Fruit fly (Drosophila melanogaster) whole organism, prepupa: ENCODE data around the gene RecQ5.
A peak's percentile ranks its signal among the peaks of the same experiment; 100 is the strongest.

Experiments used
- Blimp-1 ChIP-seq: fragments of 200-800 bp; sonication (Bioruptor generic); optimal IDR thresholded peaks from 3 replicates; lab custom pipeline; 2017; ENCODE audit warnings: missing biosample characterization, missing genetic modification characterization, mild to moderate bottlenecking, moderate library complexity, missing genetic modification reagents
- CG10631 ChIP-seq: fragments of 200-800 bp; sonication (Bioruptor generic); optimal IDR thresholded peaks from 2 replicates; lab custom pipeline; 2016; ENCODE audit warnings: missing biosample characterization, missing genetic modification characterization
- CG10669 ChIP-seq: fragments of 200-800 bp; sonication (Bioruptor generic); optimal IDR thresholded peaks from 3 replicates; lab custom pipeline; 2018; ENCODE audit warnings: missing biosample characterization, mild to moderate bottlenecking, missing genetic modification characterization, moderate library complexity
- CG11294 ChIP-seq: fragments of 200-800 bp; sonication (Bioruptor generic); IDR thresholded peaks from 2 replicates; pipeline ENCODE4 v1.3.6; 2022; ENCODE audit warnings: missing biosample characterization, missing genetic modification characterization
- CG11762 ChIP-seq: fragments of 200-800 bp; sonication (Bioruptor generic); optimal IDR thresholded peaks from 3 replicates; lab custom pipeline; 2016; ENCODE audit warnings: missing biosample characterization, missing genetic modification characterization; ENCODE audit not compliant: insufficient read depth
- CG11902 ChIP-seq: fragments of 200-800 bp; sonication (Bioruptor generic); optimal IDR thresholded peaks from 3 replicates; lab custom pipeline; 2016; ENCODE audit warnings: missing biosample characterization, missing genetic modification characterization
- CG15336 ChIP-seq: fragments of 200-800 bp; sonication (Bioruptor generic); IDR thresholded peaks from 2 replicates; pipeline ENCODE4 v1.3.6; 2022; ENCODE audit warnings: missing biosample characterization, missing genetic modification characterization
- CG1621 ChIP-seq: fragments of 200-800 bp; sonication (Bioruptor generic); optimal IDR thresholded peaks from 3 replicates; lab custom pipeline; 2018; ENCODE audit warnings: missing biosample characterization, mild to moderate bottlenecking, missing genetic modification characterization
- CG3032 ChIP-seq: fragments of 200-800 bp; optimal IDR thresholded peaks from 2 replicates; lab custom pipeline; 2019; ENCODE audit warnings: missing biosample characterization, mild to moderate bottlenecking, missing genetic modification characterization, moderate library complexity
- CG31627 ChIP-seq: fragments of 200-800 bp; sonication (Bioruptor generic); optimal IDR thresholded peaks from 3 replicates; lab custom pipeline; 2016; ENCODE audit warnings: missing biosample characterization, missing genetic modification characterization
- CG32006 ChIP-seq: fragments of 200-800 bp; sonication (Bioruptor generic); optimal IDR thresholded peaks from 3 replicates; lab custom pipeline; 2017; ENCODE audit warnings: missing biosample characterization, mild to moderate bottlenecking, missing genetic modification characterization
- CG6163 ChIP-seq: fragments of 200-800 bp; sonication (Bioruptor generic); IDR thresholded peaks from 3 replicates; pipeline ENCODE4 v1.3.6; 2022; ENCODE audit warnings: missing biosample characterization, missing genetic modification characterization
- CG6808 ChIP-seq: fragments of 200-800 bp; sonication (Bioruptor generic); optimal IDR thresholded peaks from 3 replicates; lab custom pipeline; 2017; ENCODE audit warnings: missing biosample characterization, missing genetic modification characterization, mild to moderate bottlenecking, moderate library complexity, missing genetic modification reagents
- CG8119 ChIP-seq: fragments of 200-800 bp; sonication (Bioruptor generic); IDR thresholded peaks from 3 replicates; pipeline ENCODE4 v1.3.6; 2022; ENCODE audit warnings: missing biosample characterization, missing genetic modification characterization
- CG8319 ChIP-seq: fragments of 200-800 bp; sonication (Bioruptor generic); optimal IDR thresholded peaks from 3 replicates; lab custom pipeline; 2016; ENCODE audit warnings: missing biosample characterization, missing genetic modification characterization
- Eip75B ChIP-seq: fragments of 200-800 bp; sonication (Bioruptor generic); optimal IDR thresholded peaks from 3 replicates; lab custom pipeline; 2016; ENCODE audit warnings: missing biosample characterization, missing genetic modification characterization
- Eip78C ChIP-seq: fragments of 200-800 bp; sonication (Bioruptor generic); peaks from one replicate; lab custom pipeline; 2016; ENCODE audit warnings: missing biosample characterization, missing genetic modification characterization
- Eip93F ChIP-seq: fragments of 200-800 bp; sonication (Bioruptor generic); optimal IDR thresholded peaks from 2 replicates; lab custom pipeline; 2016; ENCODE audit warnings: missing biosample characterization, mild to moderate bottlenecking, missing genetic modification characterization
- Ets96B ChIP-seq: fragments of 200-800 bp; optimal IDR thresholded peaks from 2 replicates; lab custom pipeline; 2019; ENCODE audit warnings: missing biosample characterization, mild to moderate bottlenecking, missing genetic modification characterization, moderate library complexity
- Gug ChIP-seq: fragments of 200-800 bp; sonication (Bioruptor generic); IDR thresholded peaks from 2 replicates; pipeline ENCODE4 v1.3.6; 2022; ENCODE audit warnings: missing biosample characterization, missing genetic modification characterization
- Hr38 ChIP-seq: sonication (Bioruptor generic); optimal IDR thresholded peaks from 2 replicates; lab custom pipeline; 2016; ENCODE audit warnings: missing biosample characterization, missing genetic modification characterization
- Hr39 ChIP-seq: fragments of 200-800 bp; sonication (Bioruptor generic); optimal IDR thresholded peaks from 2 replicates; lab custom pipeline; 2016; ENCODE audit warnings: missing biosample characterization, missing genetic modification characterization
- Hr4 ChIP-seq: fragments of 200-800 bp; sonication (Bioruptor generic); optimal IDR thresholded peaks from 3 replicates; lab custom pipeline; 2016; ENCODE audit warnings: missing biosample characterization, missing genetic modification characterization
- Met ChIP-seq: fragments of 200-800 bp; sonication (Bioruptor generic); optimal IDR thresholded peaks from 3 replicates; lab custom pipeline; 2016; ENCODE audit warnings: missing biosample characterization, missing genetic modification characterization
- OdsH ChIP-seq: fragments of 200-800 bp; sonication (Bioruptor generic); optimal IDR thresholded peaks from 3 replicates; lab custom pipeline; 2016; ENCODE audit warnings: missing biosample characterization, missing genetic modification characterization
- Sox102F ChIP-seq: fragments of 200-800 bp; sonication (Bioruptor generic); optimal IDR thresholded peaks from 2 replicates; lab custom pipeline; 2016; ENCODE audit warnings: missing biosample characterization, mild to moderate bottlenecking, missing genetic modification characterization
- Sox15 ChIP-seq: fragments of 200-800 bp; sonication (Bioruptor generic); optimal IDR thresholded peaks from 3 replicates; lab custom pipeline; 2016; ENCODE audit warnings: missing biosample characterization, missing genetic modification characterization
- achi ChIP-seq: fragments of 200-800 bp; sonication (Bioruptor generic); optimal IDR thresholded peaks from 3 replicates; lab custom pipeline; 2016; ENCODE audit warnings: missing biosample characterization, missing genetic modification characterization
- acj6 ChIP-seq: fragments of 200-800 bp; sonication (Bioruptor generic); optimal IDR thresholded peaks from 3 replicates; lab custom pipeline; 2016; ENCODE audit warnings: missing biosample characterization, missing genetic modification characterization
- dsx ChIP-seq: fragments of 200-800 bp; optimal IDR thresholded peaks from 3 replicates; lab custom pipeline; 2019; ENCODE audit warnings: missing biosample characterization, mild to moderate bottlenecking, missing genetic modification characterization, moderate library complexity; ENCODE audit not compliant: poor library complexity, severe bottlenecking
- fd85E ChIP-seq: fragments of 200-800 bp; sonication (Bioruptor generic); optimal IDR thresholded peaks from 3 replicates; lab custom pipeline; 2016; ENCODE audit warnings: missing biosample characterization, missing genetic modification characterization
- fkh ChIP-seq: fragments of 200-800 bp; sonication (Bioruptor generic); optimal IDR thresholded peaks from 3 replicates; lab custom pipeline; 2017; ENCODE audit warnings: missing biosample characterization, mild to moderate bottlenecking, missing genetic modification characterization, moderate library complexity
- lz ChIP-seq: fragments of 200-800 bp; sonication (Bioruptor generic); optimal IDR thresholded peaks from 3 replicates; lab custom pipeline; 2016; ENCODE audit warnings: missing biosample characterization, missing genetic modification characterization
- pdm3 ChIP-seq: fragments of 200-800 bp; sonication (Bioruptor generic); optimal IDR thresholded peaks from 3 replicates; lab custom pipeline; 2016; ENCODE audit warnings: missing biosample characterization, missing genetic modification characterization
- salr ChIP-seq, 2 experiments: fragments of 200-800 bp; sonication (Bioruptor generic); optimal IDR thresholded peaks; 3 replicates each; lab custom pipeline; 2016 to 2018; ENCODE audit warnings: missing biosample characterization in 2 of 2, missing genetic modification characterization in 2 of 2, mild to moderate bottlenecking in 1 of 2
- spab ChIP-seq: fragments of 200-800 bp; sonication (Bioruptor generic); optimal IDR thresholded peaks from 2 replicates; lab custom pipeline; 2017; ENCODE audit warnings: missing biosample characterization, mild to moderate bottlenecking, missing genetic modification characterization, missing genetic modification reagents
- ss ChIP-seq, 2 experiments: fragments of 200-800 bp; sonication (Bioruptor generic); optimal IDR thresholded peaks; 2 replicates in 1 of 2; 3 replicates in 1 of 2; lab custom pipeline; 2017 to 2018; ENCODE audit warnings: mild to moderate bottlenecking in 2 of 2, missing biosample characterization in 2 of 2, missing genetic modification characterization in 2 of 2, moderate library complexity in 1 of 2
- svp ChIP-seq: fragments of 200-800 bp; sonication (Bioruptor generic); peaks from one replicate; lab custom pipeline; 2016; ENCODE audit warnings: missing biosample characterization, missing genetic modification characterization
- vri ChIP-seq: fragments of 200-800 bp; sonication (Bioruptor generic); optimal IDR thresholded peaks from 3 replicates; lab custom pipeline; 2016; ENCODE audit warnings: missing biosample characterization, mild to moderate bottlenecking, missing genetic modification characterization

RecQ5 gene

dm6 chr3L:14641969-14642485 is 10.2 kb upstream of the RecQ5 start:
- TF ChIP-seq CG1621: no peak
- TF ChIP-seq fd85E: no peak
- TF ChIP-seq Hr39 (GFP tag; lab: Kevin White, UChicago): no peak
- no peak for TF ChIP-seq CG15336 (GFP tag; lab: Robert Waterston, UW)
- no peak for TF ChIP-seq CG11294
- no peak for TF ChIP-seq ss (GFP tag; optimal IDR thresholded peaks at IDR 0.05; lab: Kevin White, UChicago)
- no peak for TF ChIP-seq Ets96B (tag; lab: Kevin White, UChicago)
- no peak for TF ChIP-seq Sox15 (GFP tag; lab: Kevin White, UChicago)
- no peak for TF ChIP-seq spab
- TF ChIP-seq vri: no peak
- no peak for TF ChIP-seq CG31627
- no peak for TF ChIP-seq achi (GFP tag; lab: Kevin White, UChicago)
- no peak for TF ChIP-seq CG10669 (GFP tag; lab: Kevin White, UChicago)

DNA sequence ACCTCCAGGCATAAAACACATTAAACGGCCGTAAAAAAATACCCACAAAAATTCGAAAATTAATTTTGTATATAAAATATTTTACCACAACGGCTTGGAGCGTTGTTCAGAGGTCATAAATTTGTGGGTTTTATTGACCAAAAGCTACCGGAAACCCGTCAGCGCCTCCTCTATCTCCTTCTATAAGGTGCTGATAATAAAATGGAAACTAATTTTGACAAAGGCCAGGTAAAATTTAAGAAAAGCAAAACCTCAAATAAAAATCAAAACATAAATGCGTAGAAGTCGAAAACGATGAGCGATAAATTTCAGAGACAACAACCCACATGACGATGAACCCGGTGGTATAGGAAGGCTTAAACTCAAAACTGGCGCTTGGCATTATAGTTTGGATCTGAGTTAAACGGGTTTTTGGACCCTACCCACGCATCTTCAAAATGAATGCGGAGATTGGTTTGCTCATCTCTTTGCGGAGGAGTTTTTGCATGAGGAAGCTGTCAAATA is 9.0 kb upstream of the RecQ5 start:
- TF ChIP-seq CG1621 (no peak), CG11762 (GFP tag; lab: Kevin White, UChicago) (no peak), Hr38 (no peak), CG8319 (no peak), Eip78C (GFP tag; lab: Kevin White, UChicago) (peak; percentile 54)

DNA sequence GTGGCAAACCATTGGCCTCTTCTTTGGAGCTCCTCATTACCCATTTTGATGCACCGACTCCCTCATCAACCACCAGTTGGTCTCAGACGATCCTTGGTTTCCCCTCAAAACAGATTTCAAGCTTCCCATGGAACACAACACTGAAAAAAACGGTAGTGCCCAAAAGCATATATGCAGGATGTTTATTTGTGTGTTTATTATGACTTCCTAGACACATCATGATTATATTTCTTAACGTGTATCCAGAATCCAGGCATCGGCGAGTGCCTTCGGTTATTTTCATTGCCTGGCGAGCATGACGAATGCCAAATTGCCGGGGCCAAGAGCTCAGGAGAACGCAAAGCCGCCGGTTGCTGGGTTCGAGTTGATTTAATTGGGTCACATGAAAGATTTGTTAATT is 7.9 kb upstream of the RecQ5 start:
- TF ChIP-seq CG6808 (GFP tag; lab: Kevin White, UChicago): peak; percentile 30
- peak; percentile 21 for TF ChIP-seq dsx (GFP tag; lab: Kevin White, UChicago)
- peak in 1 of 2 experiments; percentile 1 for TF ChIP-seq ss (GFP tag; optimal IDR thresholded peaks at IDR 0.05; lab: Kevin White, UChicago)
- peak; percentile 25; the same call in 1 of the 3 replicates for TF ChIP-seq CG6163 (GFP tag; lab: Robert Waterston, UW)
- no peak for TF ChIP-seq Eip93F (GFP tag; lab: Kevin White, UChicago)
- TF ChIP-seq Hr39 (GFP tag; lab: Kevin White, UChicago): no peak
- TF ChIP-seq salr (GFP tag; optimal IDR thresholded peaks at IDR 0.05; lab: Kevin White, UChicago): peak in 1 of 2 experiments; percentile 3
- no peak for TF ChIP-seq pdm3 (GFP tag; lab: Kevin White, UChicago)
- TF ChIP-seq CG1621: peak; percentile 15
- peak; percentile 2 for TF ChIP-seq CG10669 (GFP tag; lab: Kevin White, UChicago)
- peak; percentile 44 for TF ChIP-seq CG3032
- TF ChIP-seq OdsH: no peak
- TF ChIP-seq Eip78C (GFP tag; lab: Kevin White, UChicago): peak; percentile 79
- TF ChIP-seq spab: peak; percentile 6
- peak; percentile 30 for TF ChIP-seq Ets96B (tag; lab: Kevin White, UChicago)
- TF ChIP-seq, all 60 proteins: peak for 11

dm6 chr3L:14637705-14638529 is 6.0 kb upstream of the RecQ5 start:
- TF ChIP-seq Eip75B (GFP tag; lab: Kevin White, UChicago) (no peak), Sox102F (GFP tag; lab: Kevin White, UChicago) (peak; percentile 8), dsx (GFP tag; lab: Kevin White, UChicago) (peak; percentile 64), svp (peak; percentile 29), Gug (GFP tag; lab: Robert Waterston, UW) (no peak), Eip78C (GFP tag; lab: Kevin White, UChicago) (peak; percentile 62)
- TF ChIP-seq, all 60 proteins: peak for 4

DNA sequence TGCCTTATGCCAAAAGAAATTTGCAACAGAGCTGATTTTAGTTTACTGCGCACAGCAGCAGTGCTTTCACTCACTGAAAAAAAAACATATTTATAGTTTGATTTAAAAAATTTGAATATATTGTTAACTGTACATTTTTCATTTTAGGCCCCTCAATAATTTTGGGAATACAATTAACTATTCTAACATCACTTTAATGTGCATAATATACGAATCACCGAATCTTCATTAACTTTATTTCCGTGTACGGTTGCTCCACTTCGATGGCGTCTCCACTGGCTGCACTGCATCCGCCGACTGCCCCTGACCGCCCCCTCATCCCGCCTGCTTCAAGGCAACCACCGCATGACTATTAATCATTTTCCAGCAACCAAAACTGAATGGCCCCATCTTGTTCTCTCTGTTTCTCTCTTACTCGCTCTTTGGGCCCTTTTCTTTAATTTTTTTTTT is 4.9 kb upstream of the RecQ5 start:
- peak; percentile 88 for TF ChIP-seq dsx (GFP tag; lab: Kevin White, UChicago)
- TF ChIP-seq CG6808 (GFP tag; lab: Kevin White, UChicago): peak; percentile 91
- TF ChIP-seq Ets96B (tag; lab: Kevin White, UChicago): peak; percentile 92
- TF ChIP-seq CG32006 (GFP tag; lab: Kevin White, UChicago): peak; percentile 93
- TF ChIP-seq Sox102F (GFP tag; lab: Kevin White, UChicago): peak; percentile 90
- peak; percentile 96 for TF ChIP-seq CG6163 (GFP tag; lab: Robert Waterston, UW)
- peak; percentile 82 for TF ChIP-seq Hr39 (GFP tag; lab: Kevin White, UChicago)
- peak; percentile 90 for TF ChIP-seq lz
- peak; percentile 79 for TF ChIP-seq Blimp-1 (GFP tag; lab: Kevin White, UChicago)
- TF ChIP-seq fkh (GFP tag; lab: Kevin White, UChicago): no peak
- peak; percentile 95 for TF ChIP-seq CG10631 (GFP tag; lab: Kevin White, UChicago)
- peak; percentile 91 for TF ChIP-seq acj6
- peak; percentile 87 for TF ChIP-seq CG11762 (GFP tag; lab: Kevin White, UChicago)
- peak; percentile 94 for TF ChIP-seq achi (GFP tag; lab: Kevin White, UChicago)
- TF ChIP-seq Hr4 (GFP tag; lab: Kevin White, UChicago): peak; percentile 90
- TF ChIP-seq CG3032: peak; percentile 87
- TF ChIP-seq CG11902 (GFP tag; lab: Kevin White, UChicago): peak; percentile 85
- TF ChIP-seq CG8119 (GFP tag; lab: Robert Waterston, UW): peak; percentile 94
- TF ChIP-seq pdm3 (GFP tag; lab: Kevin White, UChicago): peak; percentile 92
- TF ChIP-seq Met (GFP tag; lab: Kevin White, UChicago): peak; percentile 92
